Fruit fly (Drosophila melanogaster) whole organism, embryonic: ENCODE results near the gene CG9270.

Experiments used
- Ada2b ChIP-seq: fragments of 200-800 bp; sonication (Bioruptor generic); IDR thresholded peaks from 2 replicates; pipeline ENCODE4 v1.3.6; 2022; ENCODE audit warnings: missing biosample characterization, missing genetic modification characterization
- CG10654 ChIP-seq: fragments of 200-800 bp; sonication (Bioruptor generic); optimal IDR thresholded peaks from 2 replicates; lab custom pipeline; 2016; ENCODE audit warnings: missing biosample characterization, missing genetic modification characterization
- CG10959 ChIP-seq: fragments of 200-800 bp; sonication (Bioruptor generic); IDR thresholded peaks from 2 replicates; pipeline ENCODE4 v1.3.6; 2022; ENCODE audit warnings: missing biosample characterization, missing genetic modification characterization
- CG12236 ChIP-seq: fragments of 200-800 bp; sonication (Bioruptor generic); optimal IDR thresholded peaks from 2 replicates; lab custom pipeline; 2016; ENCODE audit warnings: missing biosample characterization, missing genetic modification characterization
- CG12299 ChIP-seq: fragments of 200-800 bp; sonication (Bioruptor generic); optimal IDR thresholded peaks from 2 replicates; lab custom pipeline; 2018; ENCODE audit warnings: missing biosample characterization, mild to moderate bottlenecking, missing genetic modification characterization
- CG12659 ChIP-seq: fragments of 200-800 bp; sonication (Bioruptor generic); optimal IDR thresholded peaks from 3 replicates; lab custom pipeline; 2017; ENCODE audit warnings: mild to moderate bottlenecking, missing biosample characterization, missing genetic modification reagents, missing genetic modification characterization
- CG13775 ChIP-seq: fragments of 200-800 bp; sonication (Bioruptor generic); optimal IDR thresholded peaks from 3 replicates; lab custom pipeline; 2017; ENCODE audit warnings: missing biosample characterization, mild to moderate bottlenecking, missing genetic modification characterization
- CG1603 ChIP-seq: fragments of 200-800 bp; sonication (Bioruptor generic); optimal IDR thresholded peaks from 2 replicates; lab custom pipeline; 2019; ENCODE audit warnings: missing biosample characterization, mild to moderate bottlenecking, missing genetic modification characterization, moderate library complexity
- CG18764 ChIP-seq: fragments of 200-800 bp; sonication (Bioruptor generic); optimal IDR thresholded peaks from 3 replicates; lab custom pipeline; 2016; ENCODE audit warnings: missing biosample characterization, missing genetic modification characterization
- CG2678 ChIP-seq: fragments of 200-800 bp; sonication (Bioruptor generic); optimal IDR thresholded peaks from 3 replicates; lab custom pipeline; 2019; ENCODE audit warnings: missing biosample characterization, mild to moderate bottlenecking, missing genetic modification characterization, moderate library complexity
- CG31388 ChIP-seq: fragments of 200-800 bp; sonication (Bioruptor generic); optimal IDR thresholded peaks from 2 replicates; lab custom pipeline; 2016; ENCODE audit warnings: missing biosample characterization, missing genetic modification characterization
- CG34224 ChIP-seq: fragments of 200-800 bp; sonication (Bioruptor generic); IDR thresholded peaks from 3 replicates; pipeline ENCODE4 v1.3.6; 2022; ENCODE audit warnings: missing biosample characterization, missing genetic modification characterization; ENCODE audit not compliant: partially characterized antibody
- CG4360 ChIP-seq: fragments of 200-800 bp; sonication (Bioruptor generic); IDR thresholded peaks from 2 replicates; pipeline ENCODE4 v1.3.6; 2022; ENCODE audit warnings: missing biosample characterization, missing genetic modification characterization
- CG4820 ChIP-seq: fragments of 200-800 bp; sonication (Bioruptor generic); optimal IDR thresholded peaks from 3 replicates; lab custom pipeline; 2016; ENCODE audit warnings: missing biosample characterization, missing genetic modification characterization
- CG5953 ChIP-seq: fragments of 200-800 bp; sonication (Bioruptor generic); IDR thresholded peaks from 2 replicates; pipeline ENCODE4 v1.3.6; 2022; ENCODE audit warnings: missing biosample characterization, missing genetic modification characterization
- CG6654 ChIP-seq: fragments of 200-800 bp; sonication (Bioruptor generic); optimal IDR thresholded peaks from 2 replicates; lab custom pipeline; 2017; ENCODE audit warnings: missing biosample characterization, mild to moderate bottlenecking, missing genetic modification characterization
- CG9817 ChIP-seq: fragments of 200-800 bp; sonication (Bioruptor generic); optimal IDR thresholded peaks from 2 replicates; lab custom pipeline; 2018; ENCODE audit warnings: missing biosample characterization, mild to moderate bottlenecking, missing genetic modification characterization, moderate library complexity
- Doc3 ChIP-seq: fragments of 200-800 bp; sonication (Bioruptor generic); IDR thresholded peaks from 3 replicates; pipeline ENCODE4 v1.3.6; 2022; ENCODE audit warnings: missing biosample characterization, missing genetic modification characterization; ENCODE audit not compliant: partially characterized antibody
- Dp ChIP-seq: fragments of 200-800 bp; sonication (Bioruptor generic); optimal IDR thresholded peaks from 2 replicates; lab custom pipeline; 2018; ENCODE audit warnings: missing biosample characterization, mild to moderate bottlenecking, missing genetic modification characterization, moderate library complexity
- Dref ChIP-seq: fragments of 200-800 bp; sonication (Bioruptor generic); IDR thresholded peaks from 2 replicates; pipeline ENCODE4 v1.3.6; 2022; ENCODE audit warnings: missing biosample characterization, missing genetic modification characterization
- E2f2 ChIP-seq: fragments of 200-800 bp; sonication (Bioruptor generic); IDR thresholded peaks from 2 replicates; pipeline ENCODE4 v1.3.6; 2022; ENCODE audit warnings: missing biosample characterization, missing genetic modification characterization
- Hr78 ChIP-seq, 2 experiments: fragments of 200-800 bp in 1 of 2; fragments of >200 bp in 1 of 2; sonication (Bioruptor generic) in 1 of 2; optimal IDR thresholded peaks; 2 replicates each; lab custom pipeline; 2017 to 2019; ENCODE audit warnings: missing biosample characterization in 2 of 2, missing genetic modification characterization in 2 of 2, mild to moderate bottlenecking in 1 of 2, moderate library complexity in 1 of 2
- MESR4 ChIP-seq: fragments of 200-800 bp; sonication (Bioruptor generic); optimal IDR thresholded peaks from 2 replicates; lab custom pipeline; 2018; ENCODE audit warnings: missing biosample characterization, mild to moderate bottlenecking, missing genetic modification characterization, moderate library complexity
- Max ChIP-seq: fragments of 200-800 bp; sonication (Bioruptor generic); optimal IDR thresholded peaks from 2 replicates; lab custom pipeline; 2016; ENCODE audit warnings: missing biosample characterization, mild to moderate bottlenecking, missing genetic modification characterization
- Med ChIP-seq: fragments of 200-800 bp; sonication (Bioruptor generic); peaks from one replicate; lab custom pipeline; 2016; ENCODE audit warnings: missing biosample characterization, missing genetic modification characterization, mild to moderate bottlenecking, inconsistent platforms, moderate library complexity
- Meics ChIP-seq: fragments of 200-800 bp; sonication (Bioruptor generic); optimal IDR thresholded peaks from 2 replicates; lab custom pipeline; 2017; ENCODE audit warnings: missing biosample characterization, mild to moderate bottlenecking, missing genetic modification characterization
- NC2α ChIP-seq: fragments of 200-800 bp; sonication (Bioruptor generic); optimal IDR thresholded peaks from 2 replicates; lab custom pipeline; 2016; ENCODE audit warnings: missing biosample characterization, missing genetic modification characterization
- NC2β ChIP-seq: fragments of 200-800 bp; sonication (Bioruptor generic); optimal IDR thresholded peaks from 2 replicates; lab custom pipeline; 2016; ENCODE audit warnings: missing biosample characterization, missing genetic modification characterization
- NK7.1 ChIP-seq: fragments of 200-800 bp; sonication (Bioruptor generic); optimal IDR thresholded peaks from 3 replicates; lab custom pipeline; 2016; ENCODE audit warnings: missing biosample characterization, missing genetic modification characterization
- Side ChIP-seq: fragments of 200-800 bp; sonication (Bioruptor generic); optimal IDR thresholded peaks from 2 replicates; lab custom pipeline; 2016; ENCODE audit warnings: missing biosample characterization, missing genetic modification characterization
- Sin3A ChIP-seq: fragments of >200 bp; optimal IDR thresholded peaks from 2 replicates; lab custom pipeline; 2018
- Sox100B ChIP-seq: fragments of 200-800 bp; sonication (Bioruptor generic); optimal IDR thresholded peaks from 3 replicates; lab custom pipeline; 2018; ENCODE audit warnings: missing biosample characterization, mild to moderate bottlenecking, missing genetic modification characterization
- Tbp ChIP-seq: fragments of >200 bp; optimal IDR thresholded peaks from 2 replicates; lab custom pipeline; 2018; ENCODE audit warnings: missing biosample characterization, missing genetic modification characterization
- Xrp1 ChIP-seq: fragments of 200-800 bp; sonication (Bioruptor generic); IDR thresholded peaks from 2 replicates; pipeline ENCODE4 v1.3.6; 2022; ENCODE audit warnings: missing biosample characterization, missing genetic modification characterization
- chif ChIP-seq, 2 experiments: fragments of 200-800 bp; sonication (Bioruptor generic); optimal IDR thresholded peaks; 3 replicates each; lab custom pipeline; 2016; ENCODE audit warnings: missing biosample characterization in 2 of 2, missing genetic modification characterization in 2 of 2
- crol ChIP-seq: fragments of 200-800 bp; sonication (Bioruptor generic); IDR thresholded peaks from 2 replicates; pipeline ENCODE4 v1.3.6; 2022; ENCODE audit warnings: missing biosample characterization, missing genetic modification characterization
- fd64A ChIP-seq: fragments of 200-800 bp; sonication (Bioruptor generic); optimal IDR thresholded peaks from 3 replicates; lab custom pipeline; 2018; ENCODE audit warnings: missing biosample characterization, mild to moderate bottlenecking, missing genetic modification characterization
- fu2 ChIP-seq: fragments of 200-800 bp; sonication (Bioruptor generic); optimal IDR thresholded peaks from 2 replicates; lab custom pipeline; 2016; ENCODE audit warnings: missing biosample characterization, missing genetic modification characterization
- grau ChIP-seq: fragments of 200-800 bp; optimal IDR thresholded peaks from 3 replicates; lab custom pipeline; 2019; ENCODE audit warnings: missing biosample characterization, mild to moderate bottlenecking, missing genetic modification characterization, moderate library complexity
- gro ChIP-seq: fragments of 200-800 bp; sonication (Bioruptor generic); optimal IDR thresholded peaks from 2 replicates; lab custom pipeline; 2016; ENCODE audit warnings: missing biosample characterization, missing genetic modification characterization
- jing ChIP-seq: fragments of 200-800 bp; sonication (Bioruptor generic); optimal IDR thresholded peaks from 2 replicates; lab custom pipeline; 2018; ENCODE audit warnings: missing biosample characterization, mild to moderate bottlenecking, missing genetic modification characterization
- knrl ChIP-seq: fragments of 200-800 bp; sonication (Bioruptor generic); IDR thresholded peaks from 3 replicates; pipeline ENCODE4 v1.3.6; 2022; ENCODE audit warnings: missing biosample characterization, missing genetic modification characterization; ENCODE audit not compliant: partially characterized antibody
- lilli ChIP-seq: fragments of 200-800 bp; sonication (Bioruptor generic); optimal IDR thresholded peaks from 3 replicates; lab custom pipeline; 2016; ENCODE audit warnings: missing biosample characterization, missing genetic modification characterization
- lola ChIP-seq, 3 experiments: fragments of >200 bp in 2 of 3; fragments of 200-800 bp in 1 of 3; sonication (Bioruptor generic) in 1 of 3; optimal IDR thresholded peaks; 2 replicates each; lab custom pipeline; 2017 to 2019; ENCODE audit warnings: missing biosample characterization in 3 of 3, missing genetic modification characterization in 3 of 3, mild to moderate bottlenecking in 1 of 3, moderate library complexity in 1 of 3
- mld ChIP-seq: fragments of 200-800 bp; sonication (Bioruptor generic); IDR thresholded peaks from 3 replicates; pipeline ENCODE4 v1.3.6; 2022; ENCODE audit warnings: missing biosample characterization, missing genetic modification characterization; ENCODE audit not compliant: partially characterized antibody
- sens ChIP-seq: fragments of 200-800 bp; sonication (Bioruptor generic); peaks from one replicate; lab custom pipeline; 2016; ENCODE audit warnings: missing biosample characterization, missing genetic modification characterization
- slou ChIP-seq: fragments of 200-800 bp; sonication (Bioruptor generic); optimal IDR thresholded peaks from 3 replicates; lab custom pipeline; 2016; ENCODE audit warnings: missing biosample characterization, missing genetic modification characterization
- sqz ChIP-seq: fragments of 200-800 bp; sonication (Bioruptor generic); optimal IDR thresholded peaks from 3 replicates; lab custom pipeline; 2018; ENCODE audit warnings: missing biosample characterization, mild to moderate bottlenecking, missing genetic modification characterization
- tna ChIP-seq: fragments of 200-800 bp; sonication (Bioruptor generic); IDR thresholded peaks from 2 replicates; pipeline ENCODE4 v1.3.6; 2022; ENCODE audit warnings: missing biosample characterization, missing genetic modification characterization; ENCODE audit not compliant: partially characterized antibody

Gene CG9270

DNA sequence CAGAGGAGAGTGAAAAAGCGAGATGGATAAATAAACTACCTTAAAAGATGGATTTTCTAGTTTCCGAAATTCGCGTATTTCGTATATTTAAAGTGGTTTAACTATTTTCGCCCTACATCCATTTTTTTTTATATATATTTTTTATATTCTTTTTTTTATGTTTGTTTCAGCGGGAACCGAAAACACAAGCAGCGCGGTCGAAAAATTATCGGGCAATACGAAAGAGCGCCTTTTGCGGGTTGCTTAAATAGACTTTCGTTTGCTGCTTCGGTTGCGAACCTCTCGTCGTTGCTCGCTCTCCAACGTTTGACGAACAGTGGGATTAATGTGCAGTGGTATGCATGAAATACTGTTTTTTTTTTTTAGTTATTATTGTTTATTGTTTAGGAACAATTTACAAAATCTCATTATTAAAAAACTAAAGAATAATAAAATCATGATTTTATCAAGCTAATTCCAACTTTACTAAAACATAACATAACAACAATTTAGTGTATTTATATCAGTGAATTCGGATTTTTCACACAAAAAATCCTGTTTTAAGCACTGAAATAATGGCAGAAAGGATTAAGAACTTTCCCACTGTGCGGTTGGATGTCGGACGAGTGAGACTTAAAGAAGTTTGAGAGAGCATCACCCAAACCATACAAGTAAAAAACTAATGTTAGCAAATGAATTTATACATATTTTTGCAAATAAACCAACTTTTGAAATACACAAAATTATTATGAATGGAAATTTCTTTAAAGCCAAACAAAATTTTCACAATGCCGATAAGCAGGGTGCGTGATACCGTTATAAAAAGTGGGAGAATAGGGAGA lies 16.5 kb downstream of the CG9270 start (continued):
- peak in 1 of 2 experiments; percentile 2 for TF ChIP-seq chif (GFP tag; optimal IDR thresholded peaks at IDR 0.05; lab: Kevin White, UChicago)
- peak; percentile 18 for TF ChIP-seq Max (GFP tag; lab: Kevin White, UChicago)
- TF ChIP-seq Dref (GFP tag; lab: Robert Waterston, UW) = no peak
- TF ChIP-seq lola (GFP tag; optimal IDR thresholded peaks at IDR 0.05; lab: Kevin White, UChicago) = peak in 1 of 3 experiments; percentile 85
- TF ChIP-seq NK7.1 = no peak
- no peak for TF ChIP-seq knrl (GFP tag; lab: Robert Waterston, UW)
- peak; percentile 51 for TF ChIP-seq CG12659 (GFP tag; lab: Kevin White, UChicago)
- TF ChIP-seq Sox100B (GFP tag; lab: Kevin White, UChicago) = peak; percentile 94
- TF ChIP-seq CG12236 = peak; percentile 12
- TF ChIP-seq CG10959 (GFP tag; lab: Robert Waterston, UW) = peak; percentile 37
- peak; percentile 60 for TF ChIP-seq lilli (GFP tag; lab: Kevin White, UChicago)
- TF ChIP-seq CG18764 (GFP tag; lab: Kevin White, UChicago) = peak; percentile 89
- peak; percentile 97 for TF ChIP-seq Meics (GFP tag; lab: Kevin White, UChicago)
- TF ChIP-seq Doc3 (GFP tag; lab: Robert Waterston, UW) = no peak
- peak; percentile 15 for TF ChIP-seq CG4820 (GFP tag; lab: Kevin White, UChicago)
- TF ChIP-seq CG12299 (tag; lab: Kevin White, UChicago) = peak; percentile 71
- peak in 1 of 2 experiments; percentile 46 for TF ChIP-seq Hr78 (GFP tag; optimal IDR thresholded peaks at IDR 0.05; lab: Kevin White, UChicago)
- no peak for TF ChIP-seq Side (GFP tag; lab: Kevin White, UChicago)
- TF ChIP-seq fu2 (GFP tag; lab: Kevin White, UChicago) = no peak
- peak; percentile 88 for TF ChIP-seq Ada2b (GFP tag; lab: Robert Waterston, UW)
- TF ChIP-seq crol (GFP tag; lab: Robert Waterston, UW) = no peak
- peak; percentile 7; the same call in 1 of the 2 replicates for TF ChIP-seq E2f2 (GFP tag; lab: Robert Waterston, UW)
- TF ChIP-seq CG1603 (tag; lab: Kevin White, UChicago) = no peak
- TF ChIP-seq gro (GFP tag; lab: Kevin White, UChicago) = no peak
- TF ChIP-seq CG9817 (tag; lab: Kevin White, UChicago) = peak; percentile 55
- no peak for TF ChIP-seq mld
- no peak for TF ChIP-seq Sin3A (lab: Kevin White, UChicago)
- peak; percentile 92 for TF ChIP-seq Xrp1 (GFP tag; lab: Robert Waterston, UW)
- TF ChIP-seq slou (GFP tag; lab: Kevin White, UChicago) = peak; percentile 5
- TF ChIP-seq CG5953 (GFP tag; lab: Robert Waterston, UW) = no peak
- TF ChIP-seq sqz (GFP tag; lab: Kevin White, UChicago) = peak; percentile 91
- TF ChIP-seq NC2β (GFP tag; lab: Kevin White, UChicago) = no peak
- peak; percentile 80 for TF ChIP-seq CG13775 (GFP tag; lab: Kevin White, UChicago)
- peak; percentile 22 for TF ChIP-seq jing (GFP tag; lab: Kevin White, UChicago)
- peak; percentile 82 for TF ChIP-seq CG10654
- TF ChIP-seq Tbp (GFP tag; lab: Kevin White, UChicago) = no peak
- TF ChIP-seq fd64A (GFP tag; lab: Kevin White, UChicago) = peak; percentile 19
- no peak for TF ChIP-seq Med
- TF ChIP-seq CG34224 = peak; percentile 16; the same call in 1 of the 3 replicates
- TF ChIP-seq CG2678 (tag; lab: Kevin White, UChicago) = peak; percentile 98
- no peak for TF ChIP-seq NC2α
- peak; percentile 14 for TF ChIP-seq CG31388
- TF ChIP-seq CG4360 (GFP tag; lab: Robert Waterston, UW) = no peak
- TF ChIP-seq CG6654 (GFP tag; lab: Kevin White, UChicago) = peak; percentile 79
- TF ChIP-seq Dp (GFP tag; lab: Kevin White, UChicago) = no peak
- TF ChIP-seq sens (GFP tag; lab: Kevin White, UChicago) = peak; percentile 95
- TF ChIP-seq tna (GFP tag; lab: Robert Waterston, UW) = no peak
- no peak for TF ChIP-seq MESR4 (GFP tag; lab: Kevin White, UChicago)
- TF ChIP-seq grau (tag; lab: Kevin White, UChicago) = peak; percentile 82
